Worm (Caenorhabditis elegans): ENCODE measurements around the gene his-38.

The his-38 gene

ce11 chrX:7269379-7269778 is 40.3 kb downstream of the his-38 start, which contains the start of gene grd-7:
grd-7 (minus strand) TSS chrX:7269479.
- no peak for TF ChIP-seq dpl-1 (GFP tag; optimal IDR thresholded peaks at IDR 0.05)
- no peak for TF ChIP-seq dox-1 (GFP tag; IDR thresholded peaks at IDR 0.05)
- no peak for TF ChIP-seq ztf-28 (GFP tag; IDR thresholded peaks at IDR 0.05)
- TF ChIP-seq zfh-2 (GFP tag; conservative IDR thresholded peaks at IDR 0.05) = no peak
- TF ChIP-seq madf-3 (GFP tag; IDR thresholded peaks at IDR 0.05) = no peak
- TF ChIP-seq ztf-6 (GFP tag; IDR thresholded peaks at IDR 0.05) = no peak
- no peak for TF ChIP-seq xnd-1 (tag; optimal IDR thresholded peaks at IDR 0.05)
- no peak for TF ChIP-seq mes-4 (tag; optimal IDR thresholded peaks at IDR 0.05)
- no peak for TF ChIP-seq mcd-1 (GFP tag; IDR thresholded peaks at IDR 0.05)
- TF ChIP-seq F57C9.4 (tag; optimal IDR thresholded peaks at IDR 0.05) = no peak
- no peak for TF ChIP-seq Y67H2A.10 (GFP tag; conservative IDR thresholded peaks at IDR 0.05)

- TF ChIP-seq ccch-3 (GFP tag; optimal IDR thresholded peaks at IDR 0.05) (no peak), zfh-2 (GFP tag; conservative IDR thresholded peaks at IDR 0.05) (peak; percentile 89), snpc-3.4 (tag; optimal IDR thresholded peaks at IDR 0.05) (no peak), egrh-3 (GFP tag; IDR thresholded peaks at IDR 0.05) (peak; percentile 79), snpc-1.1 (tag; optimal IDR thresholded peaks at IDR 0.05; ENCODE audit: insufficient read depth) (no peak), attf-5 (GFP tag; optimal IDR thresholded peaks at IDR 0.05) (no peak), tbp1 (GFP tag; optimal IDR thresholded peaks at IDR 0.05) (no peak), ztf-25 (GFP tag; IDR thresholded peaks at IDR 0.05) (no peak), hlh-26 (GFP tag; conservative IDR thresholded peaks at IDR 0.05) (no peak), cebp-2 (GFP tag; IDR thresholded peaks at IDR 0.05) (0 out of 2 replicates have a peak, but pooled peaks have one; percentile 24)
Measured at ce11 chrX:7268965-7269364, 40.7 kb downstream of the his-38 start.

- TF ChIP-seq pbrm-1 (GFP tag; IDR thresholded peaks at IDR 0.05) (no peak), zfh-2 (GFP tag; conservative IDR thresholded peaks at IDR 0.05) (peak; percentile 1; the same call in 1 of the 2 replicates)
Measured at ce11 chrX:7265348-7265747, 44.3 kb downstream of the his-38 start, which contains the start of gene F46H5.2. F46H5.2 (plus strand) TSS chrX:7265648.

DNA sequence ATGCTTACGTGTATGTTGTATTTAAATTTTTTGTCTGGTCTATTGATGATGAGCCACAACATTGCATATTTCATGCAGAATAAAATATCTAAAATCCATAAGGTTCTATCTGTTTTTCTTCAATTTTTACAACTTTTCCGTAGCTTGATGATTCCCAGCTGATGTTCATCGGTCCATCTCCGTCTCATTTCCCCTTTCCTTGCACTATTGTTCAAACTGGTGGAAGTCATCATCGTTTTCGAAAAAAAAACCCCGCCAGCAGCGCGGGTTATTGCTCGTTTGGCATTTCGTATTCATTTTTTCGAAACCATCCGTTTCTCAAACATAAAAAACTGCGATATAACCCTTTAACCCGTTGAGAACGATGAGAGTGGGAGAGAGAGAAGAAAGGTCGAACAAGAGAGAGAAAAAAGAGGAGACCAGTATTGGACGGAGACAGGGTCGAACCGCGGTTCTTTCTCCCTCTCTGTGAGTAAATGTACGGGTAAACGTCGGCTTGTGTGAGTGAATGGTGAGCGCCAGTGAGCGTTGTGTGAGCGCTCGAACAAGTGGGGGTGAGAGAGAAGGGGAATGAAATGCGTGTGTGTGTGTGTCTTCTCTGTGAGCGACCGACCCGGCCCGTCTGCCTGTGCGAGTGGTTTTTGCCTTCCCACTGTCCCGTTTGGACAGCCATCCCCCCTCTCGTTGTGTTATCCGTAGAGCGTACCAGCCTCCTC is 44.9 kb downstream of the his-38 start:
- TF ChIP-seq lin-26 (GFP tag; IDR thresholded peaks at IDR 0.05) = no peak; the same call in 1 of the 2 replicates
- TF ChIP-seq F52B5.7 (tag; optimal IDR thresholded peaks at IDR 0.05) = no peak
- TF ChIP-seq tbx-9 (tag; optimal IDR thresholded peaks at IDR 0.05; ENCODE audit: borderline replicate concordance) = no peak
- TF ChIP-seq Y56A3A.18 (GFP tag; IDR thresholded peaks at IDR 0.05) = 0 out of 2 replicates have a peak, but pooled peaks have one; percentile 50
- TF ChIP-seq tbp1 (GFP tag; optimal IDR thresholded peaks at IDR 0.05) = peak; percentile 61
- no peak for TF ChIP-seq snpc-1.1 (tag; optimal IDR thresholded peaks at IDR 0.05; ENCODE audit: insufficient read depth)
- 0 out of 2 replicates have a peak, but pooled peaks have one; percentile 15 for TF ChIP-seq Y53G8AR.9 (GFP tag; conservative IDR thresholded peaks at IDR 0.05)
- TF ChIP-seq lir-1 (GFP tag; conservative IDR thresholded peaks at IDR 0.05) = peak; percentile 100
- no peak for TF ChIP-seq sptf-2 (GFP tag; optimal IDR thresholded peaks at IDR 0.05)
- TF ChIP-seq atf-7 (tag; optimal IDR thresholded peaks at IDR 0.05) = peak; percentile 46
- TF ChIP-seq attf-3 (GFP tag; conservative IDR thresholded peaks at IDR 0.05) = no peak
- no peak for TF ChIP-seq T26A5.8 (tag; optimal IDR thresholded peaks at IDR 0.05)
- peak; percentile 56 for TF ChIP-seq ztf-22 (GFP tag; optimal IDR thresholded peaks at IDR 0.05)
- TF ChIP-seq dpff-1 (tag; optimal IDR thresholded peaks at IDR 0.05) = no peak
- no peak for TF ChIP-seq hlh-12 (tag; optimal IDR thresholded peaks at IDR 0.05)
- peak; percentile 87 for TF ChIP-seq egrh-3 (GFP tag; IDR thresholded peaks at IDR 0.05)
- TF ChIP-seq F55B11.4 (tag; optimal IDR thresholded peaks at IDR 0.05; ENCODE audit: borderline replicate concordance, insufficient read depth) = no peak
- TF ChIP-seq F57C9.4 (tag; optimal IDR thresholded peaks at IDR 0.05) = no peak
- no peak for TF ChIP-seq C06A6.2 (GFP tag; conservative IDR thresholded peaks at IDR 0.05)
- no peak for TF ChIP-seq attf-6 (GFP tag; IDR thresholded peaks at IDR 0.05)
- TF ChIP-seq C17E4.6 (GFP tag; IDR thresholded peaks at IDR 0.05) = peak; percentile 17; the same call in 1 of the 2 replicates
- peak; percentile 86 for TF ChIP-seq nfyb-1 (GFP tag; IDR thresholded peaks at IDR 0.05)
- peak; percentile 88 for TF ChIP-seq ztf-26 (tag; optimal IDR thresholded peaks at IDR 0.05)
- peak; percentile 66 for TF ChIP-seq ztf-18 (tag; optimal IDR thresholded peaks at IDR 0.05)
- no peak for TF ChIP-seq B0019.2 (GFP tag; conservative IDR thresholded peaks at IDR 0.05)
